Worm (Caenorhabditis elegans) whole organism, L4 larva: Measurements from ENCODE around the gene ZK856.4.
A peak's percentile ranks its signal among the peaks of the same experiment; 100 is the strongest.

ENCODE experiments used
- F26F4.8 ChIP-seq: fragments of 200-800 bp; sonication (Bioruptor generic); conservative IDR thresholded peaks from 2 replicates; pipeline ENCODE4 v1.3.6; 2022; ENCODE audit warnings: missing genetic modification characterization, missing compliant biosample characterization
- F37D6.2 ChIP-seq: sonication (generic microtip); optimal IDR thresholded peaks from 2 replicates; lab custom pipeline; 2016; ENCODE audit warnings: mild to moderate bottlenecking, missing genetic modification characterization, missing compliant biosample characterization
- R02D3.7 ChIP-seq: fragments of 150-350 bp; sonication (generic microtip); optimal IDR thresholded peaks from 3 replicates; lab custom pipeline; 2014; ENCODE audit warnings: missing biosample characterization, missing genetic modification characterization
- ZK337.2 ChIP-seq: fragments of 200-800 bp; sonication (Bioruptor generic); IDR thresholded peaks from 2 replicates; pipeline ENCODE4 v1.3.6; 2022; ENCODE audit warnings: missing genetic modification reagents, missing genetic modification characterization, missing compliant biosample characterization
- ZK546.5 ChIP-seq, 2 experiments: sonication (generic microtip); optimal IDR thresholded peaks; 2 replicates each; lab custom pipeline; 2017; ENCODE audit warnings: missing biosample characterization in 2 of 2, missing genetic modification characterization in 2 of 2
- aha-1 ChIP-seq: fragments of 150-350 bp; peaks from one replicate; lab custom pipeline; 2014; ENCODE audit warnings: missing biosample characterization, missing genetic modification characterization
- ama-1 ChIP-seq: fragments of 150-350 bp; optimal IDR thresholded peaks from 2 replicates; lab custom pipeline; 2014; ENCODE audit warnings: inconsistent platforms, mixed read lengths
- attf-4 ChIP-seq: sonication (generic microtip); optimal IDR thresholded peaks from 3 replicates; lab custom pipeline; 2017; ENCODE audit warnings: missing biosample characterization, missing genetic modification characterization
- ceh-44 ChIP-seq: fragments of 200-800 bp; sonication (Bioruptor generic); IDR thresholded peaks from 2 replicates; pipeline ENCODE4 v1.3.6; 2022; ENCODE audit warnings: missing genetic modification reagents, missing genetic modification characterization, missing compliant biosample characterization
- ces-1 ChIP-seq: fragments of 150-350 bp; sonication (generic microtip); optimal IDR thresholded peaks from 4 replicates; lab custom pipeline; 2014; ENCODE audit warnings: missing biosample characterization, missing genetic modification reagents, missing genetic modification characterization
- ctbp-1 ChIP-seq: fragments of 200-800 bp; sonication (Bioruptor generic); IDR thresholded peaks from 2 replicates; pipeline ENCODE4 v1.3.6; 2022; ENCODE audit warnings: missing genetic modification reagents, missing genetic modification characterization, missing compliant biosample characterization
- daf-12 ChIP-seq: fragments of 150-350 bp; optimal IDR thresholded peaks from 2 replicates; lab custom pipeline; 2014; ENCODE audit warnings: missing biosample characterization, missing genetic modification reagents, missing genetic modification characterization
- daf-16 ChIP-seq, 3 experiments: sonication (generic microtip); optimal IDR thresholded peaks; 2 replicates each; lab custom pipeline; 2016 to 2017; ENCODE audit warnings: missing genetic modification characterization in 3 of 3, missing genetic modification reagents in 3 of 3, mild to moderate bottlenecking in 2 of 3, missing compliant biosample characterization in 2 of 3, missing biosample characterization in 1 of 3, moderate library complexity in 1 of 3
- fkh-10 ChIP-seq: fragments of 150-350 bp; optimal IDR thresholded peaks from 2 replicates; lab custom pipeline; 2014; ENCODE audit warnings: missing biosample characterization, missing genetic modification reagents, missing genetic modification characterization
- fos-1 ChIP-seq: fragments of 150-350 bp; optimal IDR thresholded peaks from 2 replicates; lab custom pipeline; 2014; ENCODE audit warnings: missing biosample characterization, missing genetic modification characterization
- hif-1 ChIP-seq, 2 experiments: sonication (generic microtip); optimal IDR thresholded peaks; 2 replicates each; lab custom pipeline; 2016 to 2017; ENCODE audit warnings: missing compliant biosample characterization in 2 of 2, missing genetic modification characterization in 2 of 2, missing genetic modification reagents in 2 of 2, missing genotype in 2 of 2, mild to moderate bottlenecking in 1 of 2
- hlh-11 ChIP-seq: fragments of 200-800 bp; sonication (Bioruptor generic); optimal IDR thresholded peaks from 2 replicates; lab custom pipeline; 2018; ENCODE audit warnings: mild to moderate bottlenecking, missing genetic modification characterization, missing compliant biosample characterization
- hmg-1.1 ChIP-seq: fragments of 200-800 bp; sonication (Bioruptor generic); IDR thresholded peaks from 2 replicates; pipeline ENCODE4 v1.3.6; 2022; ENCODE audit warnings: missing genetic modification reagents, missing genetic modification characterization, missing compliant biosample characterization
- lim-7 ChIP-seq: fragments of 200-800 bp; sonication (Bioruptor generic); IDR thresholded peaks from 2 replicates; pipeline ENCODE4 v1.3.6; 2022; ENCODE audit warnings: missing genetic modification characterization, missing compliant biosample characterization
- lin-1 ChIP-seq: fragments of 200-800 bp; sonication (Bioruptor generic); IDR thresholded peaks from 2 replicates; pipeline ENCODE4 v1.3.6; 2022; ENCODE audit warnings: missing genetic modification reagents, missing genetic modification characterization, missing compliant biosample characterization
- lin-39 ChIP-seq: fragments of 150-350 bp; optimal IDR thresholded peaks from 2 replicates; lab custom pipeline; 2014; ENCODE audit warnings: missing biosample characterization, missing genetic modification reagents, missing genetic modification characterization
- madf-5 ChIP-seq, 2 experiments: fragments of 200-800 bp; sonication (Bioruptor generic); IDR thresholded peaks; 2 replicates each; pipeline ENCODE4 v1.3.6; 2022; ENCODE audit warnings: missing compliant biosample characterization in 2 of 2, missing genetic modification characterization in 2 of 2
- madf-9 ChIP-seq: fragments of 200-800 bp; sonication (Bioruptor generic); conservative IDR thresholded peaks from 2 replicates; pipeline ENCODE4 v1.3.6; 2022; ENCODE audit warnings: missing genetic modification reagents, missing genetic modification characterization, missing compliant biosample characterization
- mdt-29 ChIP-seq: fragments of 200-800 bp; sonication (Bioruptor generic); IDR thresholded peaks from 2 replicates; pipeline ENCODE4 v1.3.6; 2022; ENCODE audit warnings: missing genetic modification reagents, missing genetic modification characterization, missing compliant biosample characterization
- mep-1 ChIP-seq: fragments of 150-350 bp; sonication (generic microtip); optimal IDR thresholded peaks from 3 replicates; lab custom pipeline; 2014; ENCODE audit warnings: missing biosample characterization, missing genetic modification characterization
- mxl-3 ChIP-seq: fragments of 200-800 bp; sonication (Bioruptor generic); optimal IDR thresholded peaks from 2 replicates; lab custom pipeline; 2018; ENCODE audit warnings: mild to moderate bottlenecking, missing genetic modification characterization, missing compliant biosample characterization
- nhr-11 ChIP-seq: fragments of 150-350 bp; optimal IDR thresholded peaks from 2 replicates; lab custom pipeline; 2014; ENCODE audit warnings: missing biosample characterization, missing genetic modification characterization
- nhr-25 ChIP-seq: sonication (generic microtip); optimal IDR thresholded peaks from 2 replicates; lab custom pipeline; 2017; ENCODE audit warnings: missing genetic modification characterization, mild to moderate bottlenecking, missing compliant biosample characterization, antibody characterized with exemption, moderate library complexity, borderline replicate concordance; ENCODE audit not compliant: insufficient read depth
- nhr-41 ChIP-seq: fragments of 200-800 bp; sonication (Bioruptor generic); IDR thresholded peaks from 2 replicates; pipeline ENCODE4 v1.3.6; 2022; ENCODE audit warnings: missing genetic modification reagents, missing genetic modification characterization, missing compliant biosample characterization
- nhr-42 ChIP-seq: fragments of 200-800 bp; sonication (Bioruptor generic); IDR thresholded peaks from 2 replicates; pipeline ENCODE4 v1.3.6; 2022; ENCODE audit warnings: missing genetic modification characterization, missing compliant biosample characterization
- nhr-48 ChIP-seq: sonication (generic microtip); optimal IDR thresholded peaks from 2 replicates; lab custom pipeline; 2016; ENCODE audit warnings: mild to moderate bottlenecking, missing genetic modification characterization, missing compliant biosample characterization
- nhr-6 ChIP-seq: fragments of 150-350 bp; optimal IDR thresholded peaks from 2 replicates; lab custom pipeline; 2014; ENCODE audit warnings: missing biosample characterization, missing genetic modification characterization
- nhr-76 ChIP-seq: fragments of 150-350 bp; optimal IDR thresholded peaks from 2 replicates; lab custom pipeline; 2014; ENCODE audit warnings: missing biosample characterization, missing genetic modification characterization
- php-3 ChIP-seq: fragments of 200-800 bp; sonication (Bioruptor generic); IDR thresholded peaks from 2 replicates; pipeline ENCODE4 v1.3.6; 2022; ENCODE audit warnings: missing genetic modification reagents, missing genetic modification characterization, missing compliant biosample characterization
- rbr-2 ChIP-seq: sonication (generic microtip); optimal IDR thresholded peaks from 2 replicates; lab custom pipeline; 2016; ENCODE audit warnings: missing genotype, missing genetic modification characterization, missing compliant biosample characterization
- saeg-2 ChIP-seq: fragments of 200-800 bp; sonication (Bioruptor generic); IDR thresholded peaks from 2 replicates; pipeline ENCODE4 v1.3.6; 2022; ENCODE audit warnings: missing genetic modification reagents, missing genetic modification characterization, missing compliant biosample characterization
- set-16 ChIP-seq: fragments of 200-800 bp; sonication (Bioruptor generic); IDR thresholded peaks from 2 replicates; pipeline ENCODE4 v1.3.6; 2022; ENCODE audit warnings: missing genetic modification reagents, missing genetic modification characterization, missing compliant biosample characterization
- skn-1 ChIP-seq: fragments of 150-350 bp; optimal IDR thresholded peaks from 2 replicates; lab custom pipeline; 2014; ENCODE audit warnings: missing biosample characterization, missing genetic modification characterization
- spr-1 ChIP-seq: sonication (generic microtip); optimal IDR thresholded peaks from 2 replicates; lab custom pipeline; 2016; ENCODE audit warnings: mild to moderate bottlenecking, missing genetic modification characterization, missing compliant biosample characterization
- tra-1 ChIP-seq: fragments of 200-800 bp; sonication (Bioruptor generic); IDR thresholded peaks from 2 replicates; pipeline ENCODE4 v1.3.6; 2022; ENCODE audit warnings: missing genetic modification reagents, missing genetic modification characterization, missing compliant biosample characterization
- unc-130 ChIP-seq: sonication (generic microtip); optimal IDR thresholded peaks from 2 replicates; lab custom pipeline; 2016; ENCODE audit warnings: missing genetic modification reagents, missing genetic modification characterization, missing compliant biosample characterization
- unc-39 ChIP-seq: sonication (generic microtip); optimal IDR thresholded peaks from 2 replicates; lab custom pipeline; 2017; ENCODE audit warnings: missing biosample characterization, missing genetic modification characterization
- unc-62 ChIP-seq, 3 experiments: fragments of 150-350 bp in 1 of 3; sonication (generic microtip); optimal IDR thresholded peaks in 2 of 3; peaks in 1 of 3; 1 replicate in 1 of 3; 2 replicates in 2 of 3; lab custom pipeline; 2014 to 2017; ENCODE audit warnings: missing biosample characterization in 3 of 3, missing genetic modification characterization in 3 of 3, missing genetic modification reagents in 3 of 3, missing genotype in 1 of 3
- vab-7 ChIP-seq: fragments of 200-800 bp; sonication (Bioruptor generic); IDR thresholded peaks from 2 replicates; pipeline ENCODE4 v1.3.6; 2022; ENCODE audit warnings: missing genetic modification reagents, missing genetic modification characterization, missing compliant biosample characterization
- zfp-2 ChIP-seq: sonication (generic microtip); optimal IDR thresholded peaks from 2 replicates; lab custom pipeline; 2016; ENCODE audit warnings: mild to moderate bottlenecking, missing genetic modification characterization, missing compliant biosample characterization

ZK856.4 gene

ce11 chrV:10178166-10178565, 4.9 kb upstream of the ZK856.4 start (continued):
- no peak for TF ChIP-seq ZK337.2
- TF ChIP-seq ama-1: no peak
- TF ChIP-seq unc-62 (GFP tag; optimal IDR thresholded peaks at IDR 0.05 in 1 of 2; lab: Kevin White, UChicago): no peak
- no peak for TF ChIP-seq unc-62 (tag; optimal IDR thresholded peaks at IDR 0.05; lab: Kevin White, UChicago)
- TF ChIP-seq set-16 (GFP tag; lab: Robert Waterston, UW): no peak
- TF ChIP-seq nhr-11 (tag; lab: Kevin White, UChicago): peak; percentile 33
- TF ChIP-seq spr-1: peak; percentile 14
- peak; percentile 24 for TF ChIP-seq mxl-3 (GFP tag; lab: Kevin White, UChicago)
- no peak for TF ChIP-seq ces-1 (GFP tag; lab: Kevin White, UChicago)
- no peak for TF ChIP-seq attf-4 (tag; lab: Kevin White, UChicago)
- no peak for TF ChIP-seq nhr-25 (tag; lab: Kevin White, UChicago)
- no peak for TF ChIP-seq madf-5 (GFP tag; IDR thresholded peaks at IDR 0.05; lab: Robert Waterston, UW)
- no peak for TF ChIP-seq madf-9 (GFP tag; lab: Robert Waterston, UW)
- TF ChIP-seq nhr-76 (tag; lab: Kevin White, UChicago): no peak
- no peak for TF ChIP-seq nhr-42
- no peak for TF ChIP-seq skn-1 (tag; lab: Kevin White, UChicago)
- TF ChIP-seq mep-1 (tag; lab: Kevin White, UChicago): peak; percentile 63
- TF ChIP-seq nhr-6 (tag; lab: Kevin White, UChicago): no peak
- no peak for TF ChIP-seq lim-7
- peak; percentile 17 for TF ChIP-seq unc-130 (GFP tag; lab: Kevin White, UChicago)
- TF ChIP-seq lin-39 (tag; lab: Kevin White, UChicago): no peak
- TF ChIP-seq mdt-29 (GFP tag; lab: Robert Waterston, UW): no peak
- no peak for TF ChIP-seq tra-1
- TF ChIP-seq rbr-2 (tag; lab: Kevin White, UChicago): peak; percentile 63
- TF ChIP-seq hlh-11 (tag; lab: Kevin White, UChicago): peak; percentile 59
- TF ChIP-seq ctbp-1 (GFP tag; lab: Robert Waterston, UW): 0 out of 2 replicates have a peak, but pooled peaks have one; percentile 22
- TF ChIP-seq fos-1 (tag; lab: Kevin White, UChicago): no peak
- TF ChIP-seq ceh-44 (GFP tag; lab: Robert Waterston, UW): no peak
- TF ChIP-seq nhr-41 (GFP tag; lab: Robert Waterston, UW): no peak
- TF ChIP-seq unc-39: no peak
- TF ChIP-seq hif-1 (tag; optimal IDR thresholded peaks at IDR 0.05; lab: Kevin White, UChicago): peak in 1 of 2 experiments; percentile 72
- no peak for TF ChIP-seq F37D6.2 (tag; lab: Kevin White, UChicago)
- no peak for TF ChIP-seq F26F4.8 (GFP tag; lab: Robert Waterston, UW)
- TF ChIP-seq fkh-10 (GFP tag; lab: Kevin White, UChicago): peak; percentile 53
- TF ChIP-seq saeg-2 (GFP tag; lab: Robert Waterston, UW): no peak
- no peak for TF ChIP-seq daf-12 (tag; lab: Kevin White, UChicago)
- TF ChIP-seq ZK546.5 (tag; optimal IDR thresholded peaks at IDR 0.05; lab: Kevin White, UChicago): no peak
- no peak for TF ChIP-seq aha-1 (tag; lab: Kevin White, UChicago)
- TF ChIP-seq lin-1 (GFP tag; lab: Robert Waterston, UW): no peak
- TF ChIP-seq zfp-2 (tag; lab: Kevin White, UChicago): no peak
- TF ChIP-seq php-3 (GFP tag; lab: Robert Waterston, UW): no peak
- no peak for TF ChIP-seq nhr-48 (tag; lab: Kevin White, UChicago)
- no peak; the same call in 1 of the 2 replicates for TF ChIP-seq hmg-1.1 (GFP tag; lab: Robert Waterston, UW)
- TF ChIP-seq daf-16 (GFP tag; optimal IDR thresholded peaks at IDR 0.05; lab: Kevin White, UChicago): no peak
- peak; percentile 12 for TF ChIP-seq daf-16 (tag; optimal IDR thresholded peaks at IDR 0.05; lab: Kevin White, UChicago)
- no peak for TF ChIP-seq vab-7 (GFP tag; lab: Robert Waterston, UW)
- TF ChIP-seq R02D3.7: no peak
